Worm (Caenorhabditis elegans) whole organism, mixed stage, embryonic: ENCODE results near the gene R09A8.9.

ENCODE experiments used
- M03D4.4 ChIP-seq: sonication (generic microtip); optimal IDR thresholded peaks from 2 replicates; lab custom pipeline; 2017; ENCODE audit warnings: mild to moderate bottlenecking, missing genetic modification characterization, missing compliant biosample characterization
- bed-3 ChIP-seq: fragments of 200-800 bp; sonication (Bioruptor generic); optimal IDR thresholded peaks from 3 replicates; lab custom pipeline; 2018; ENCODE audit warnings: mild to moderate bottlenecking, missing genetic modification characterization, moderate library complexity, missing compliant biosample characterization
- blmp-1 ChIP-seq: fragments of 150-350 bp; optimal IDR thresholded peaks from 2 replicates; lab custom pipeline; 2014; ENCODE audit warnings: missing biosample characterization, missing genetic modification characterization
- ceh-39 ChIP-seq: fragments of 150-350 bp; optimal IDR thresholded peaks from 2 replicates; lab custom pipeline; 2014; ENCODE audit warnings: missing biosample characterization, missing genetic modification characterization
- ceh-43 ChIP-seq: fragments of 200-800 bp; sonication (Bioruptor generic); optimal IDR thresholded peaks from 2 replicates; lab custom pipeline; 2018; ENCODE audit warnings: mild to moderate bottlenecking, missing genetic modification characterization, moderate library complexity, missing compliant biosample characterization
- ceh-83 ChIP-seq: fragments of 200-800 bp; sonication (Bioruptor generic); optimal IDR thresholded peaks from 2 replicates; lab custom pipeline; 2018; ENCODE audit warnings: mild to moderate bottlenecking, missing genetic modification characterization, missing compliant biosample characterization
- ces-1 ChIP-seq: fragments of 150-350 bp; optimal IDR thresholded peaks from 2 replicates; lab custom pipeline; 2014; ENCODE audit warnings: missing biosample characterization, missing genetic modification reagents, missing genetic modification characterization
- cnd-1 ChIP-seq: fragments of 200-800 bp; sonication (Bioruptor generic); optimal IDR thresholded peaks from 2 replicates; lab custom pipeline; 2018; ENCODE audit warnings: mild to moderate bottlenecking, missing genetic modification characterization, missing compliant biosample characterization
- elt-1 ChIP-seq: sonication (generic microtip); optimal IDR thresholded peaks from 2 replicates; lab custom pipeline; 2017; ENCODE audit warnings: missing genetic modification characterization, mild to moderate bottlenecking, missing compliant biosample characterization, antibody characterized with exemption, moderate library complexity, borderline replicate concordance; ENCODE audit not compliant: insufficient read depth
- elt-3 ChIP-seq: fragments of 150-350 bp; optimal IDR thresholded peaks from 2 replicates; lab custom pipeline; 2014; ENCODE audit warnings: missing biosample characterization, missing genetic modification characterization
- flh-1 ChIP-seq: fragments of 200-800 bp; sonication (Bioruptor generic); optimal IDR thresholded peaks from 2 replicates; lab custom pipeline; 2018; ENCODE audit warnings: mild to moderate bottlenecking, missing genetic modification characterization, moderate library complexity, missing compliant biosample characterization
- ham-2 ChIP-seq: fragments of 200-800 bp; sonication (Bioruptor generic); optimal IDR thresholded peaks from 2 replicates; lab custom pipeline; 2018; ENCODE audit warnings: mild to moderate bottlenecking, missing genetic modification characterization, missing compliant biosample characterization
- hlh-1 ChIP-seq: fragments of 150-350 bp; optimal IDR thresholded peaks from 2 replicates; lab custom pipeline; 2014; ENCODE audit warnings: missing biosample characterization, missing genetic modification reagents, missing genetic modification characterization
- lin-13 ChIP-seq: fragments of 150-350 bp; optimal IDR thresholded peaks from 2 replicates; lab custom pipeline; 2014; ENCODE audit warnings: missing biosample characterization, missing genetic modification characterization
- lin-32 ChIP-seq: fragments of 200-800 bp; sonication (Bioruptor generic); optimal IDR thresholded peaks from 2 replicates; lab custom pipeline; 2018; ENCODE audit warnings: mild to moderate bottlenecking, missing genetic modification characterization, missing compliant biosample characterization
- lsy-2 ChIP-seq: fragments of 150-350 bp; optimal IDR thresholded peaks from 2 replicates; lab custom pipeline; 2014; ENCODE audit warnings: missing biosample characterization, missing genetic modification characterization
- mab-5 ChIP-seq: fragments of 150-350 bp; optimal IDR thresholded peaks from 2 replicates; lab custom pipeline; 2014; ENCODE audit warnings: missing biosample characterization, missing genetic modification characterization
- mep-1 ChIP-seq: fragments of 150-350 bp; optimal IDR thresholded peaks from 2 replicates; lab custom pipeline; 2017; ENCODE audit warnings: missing biosample characterization, missing genetic modification reagents, missing genetic modification characterization, inconsistent platforms
- mls-2 ChIP-seq: sonication (generic microtip); optimal IDR thresholded peaks from 2 replicates; lab custom pipeline; 2016; ENCODE audit warnings: mild to moderate bottlenecking, missing genetic modification characterization, moderate library complexity, missing compliant biosample characterization
- nhr-12 ChIP-seq: fragments of 150-350 bp; optimal IDR thresholded peaks from 2 replicates; lab custom pipeline; 2014; ENCODE audit warnings: missing biosample characterization, missing genetic modification characterization
- nhr-2 ChIP-seq: fragments of 150-350 bp; optimal IDR thresholded peaks from 2 replicates; lab custom pipeline; 2014; ENCODE audit warnings: missing biosample characterization, missing genetic modification characterization
- nhr-237 ChIP-seq: fragments of 150-350 bp; optimal IDR thresholded peaks from 2 replicates; lab custom pipeline; 2014; ENCODE audit warnings: missing biosample characterization, missing genetic modification characterization
- nhr-28 ChIP-seq: fragments of 150-350 bp; optimal IDR thresholded peaks from 2 replicates; lab custom pipeline; 2014; ENCODE audit warnings: missing biosample characterization, missing genetic modification characterization
- nhr-76 ChIP-seq: sonication (generic microtip); optimal IDR thresholded peaks from 2 replicates; lab custom pipeline; 2017; ENCODE audit warnings: missing biosample characterization, missing genetic modification characterization
- pha-4 ChIP-seq: fragments of 150-350 bp; optimal IDR thresholded peaks from 2 replicates; lab custom pipeline; 2018; ENCODE audit warnings: missing biosample characterization, missing genetic modification reagents, missing genetic modification characterization
- sem-2 ChIP-seq: fragments of 200-800 bp; sonication (Bioruptor generic); optimal IDR thresholded peaks from 2 replicates; lab custom pipeline; 2018; ENCODE audit warnings: mild to moderate bottlenecking, missing genetic modification characterization, missing compliant biosample characterization
- tbx-8 ChIP-seq: fragments of 200-800 bp; sonication (Bioruptor generic); optimal IDR thresholded peaks from 2 replicates; lab custom pipeline; 2018; ENCODE audit warnings: mild to moderate bottlenecking, missing genetic modification characterization, moderate library complexity, missing compliant biosample characterization
- unc-120 ChIP-seq: sonication (generic microtip); optimal IDR thresholded peaks from 2 replicates; lab custom pipeline; 2017; ENCODE audit warnings: missing genetic modification characterization, missing compliant biosample characterization; ENCODE audit not compliant: poor library complexity, severe bottlenecking
- zip-8 ChIP-seq: fragments of 150-350 bp; optimal IDR thresholded peaks from 2 replicates; lab custom pipeline; 2014; ENCODE audit warnings: missing biosample characterization, missing genetic modification characterization
- ztf-11 ChIP-seq: fragments of 150-350 bp; optimal IDR thresholded peaks from 2 replicates; lab custom pipeline; 2014; ENCODE audit warnings: missing biosample characterization, missing genetic modification characterization

R09A8.9 gene

ce11 chrX:12637978-12638377, 34.2 kb downstream of the R09A8.9 start:
- TF ChIP-seq ztf-11 (tag; lab: Kevin White, UChicago) = no peak
- no peak for TF ChIP-seq ces-1 (GFP tag; lab: Kevin White, UChicago)
- TF ChIP-seq lin-13 (tag; lab: Kevin White, UChicago) = no peak
- TF ChIP-seq pha-4 = no peak
- TF ChIP-seq nhr-76 (tag; lab: Kevin White, UChicago) = no peak
- TF ChIP-seq mep-1 (tag; lab: Kevin White, UChicago) = no peak
- TF ChIP-seq nhr-2 = no peak
- no peak for TF ChIP-seq unc-120
- TF ChIP-seq zip-8 (tag; lab: Kevin White, UChicago) = no peak
- no peak for TF ChIP-seq lin-32
- no peak for TF ChIP-seq hlh-1 (tag; lab: Kevin White, UChicago)
- no peak for TF ChIP-seq mab-5 (tag; lab: Kevin White, UChicago)
- no peak for TF ChIP-seq flh-1 (GFP tag; lab: Kevin White, UChicago)
- no peak for TF ChIP-seq bed-3 (GFP tag; lab: Kevin White, UChicago)
- TF ChIP-seq elt-1 (tag; lab: Kevin White, UChicago) = no peak
- no peak for TF ChIP-seq ham-2 (GFP tag; lab: Kevin White, UChicago)
- no peak for TF ChIP-seq blmp-1 (tag; lab: Kevin White, UChicago)

- no peak for TF ChIP-seq ceh-83 (GFP tag; lab: Kevin White, UChicago)
Observed at ce11 chrX:12640459-12640858, 36.7 kb downstream of the R09A8.9 start, which contains the start of gene R09A8.5. R09A8.5 (minus strand) TSS chrX:12640559.

- TF ChIP-seq hlh-1 (tag; lab: Kevin White, UChicago) (no peak), ceh-39 (tag; lab: Kevin White, UChicago) (no peak), elt-3 (no peak), ceh-43 (GFP tag; lab: Kevin White, UChicago) (no peak)
Observed at ce11 chrX:12640961-12641360, 37.2 kb downstream of the R09A8.9 start.

ce11 chrX:12642952-12643351, 39.2 kb downstream of the R09A8.9 start:
- TF ChIP-seq nhr-12 (tag; lab: Kevin White, UChicago) (no peak), ces-1 (GFP tag; lab: Kevin White, UChicago) (no peak), mab-5 (tag; lab: Kevin White, UChicago) (no peak), ztf-11 (tag; lab: Kevin White, UChicago) (no peak), lsy-2 (tag; lab: Kevin White, UChicago) (no peak), zip-8 (tag; lab: Kevin White, UChicago) (no peak), elt-3 (no peak), ceh-43 (GFP tag; lab: Kevin White, UChicago) (no peak), nhr-2 (no peak), ceh-83 (GFP tag; lab: Kevin White, UChicago) (no peak), nhr-28 (tag; lab: Kevin White, UChicago) (no peak), mls-2 (tag; lab: Kevin White, UChicago) (no peak), ham-2 (GFP tag; lab: Kevin White, UChicago) (no peak), M03D4.4 (tag; lab: Kevin White, UChicago) (no peak), nhr-237 (tag; lab: Kevin White, UChicago) (no peak), tbx-8 (GFP tag; lab: Kevin White, UChicago) (no peak), blmp-1 (tag; lab: Kevin White, UChicago) (no peak), elt-1 (tag; lab: Kevin White, UChicago) (no peak), pha-4 (no peak), flh-1 (GFP tag; lab: Kevin White, UChicago) (no peak)

- TF ChIP-seq bed-3 (GFP tag; lab: Kevin White, UChicago) = no peak
- TF ChIP-seq mab-5 (tag; lab: Kevin White, UChicago) = no peak
- no peak for TF ChIP-seq nhr-2
- TF ChIP-seq cnd-1 (tag; lab: Kevin White, UChicago) = no peak
- no peak for TF ChIP-seq elt-1 (tag; lab: Kevin White, UChicago)
- no peak for TF ChIP-seq sem-2 (GFP tag; lab: Kevin White, UChicago)
- TF ChIP-seq lin-32 = no peak
- no peak for TF ChIP-seq ztf-11 (tag; lab: Kevin White, UChicago)
- no peak for TF ChIP-seq M03D4.4 (tag; lab: Kevin White, UChicago)
- TF ChIP-seq ces-1 (GFP tag; lab: Kevin White, UChicago) = no peak
- no peak for TF ChIP-seq zip-8 (tag; lab: Kevin White, UChicago)
- no peak for TF ChIP-seq nhr-28 (tag; lab: Kevin White, UChicago)
- no peak for TF ChIP-seq ceh-43 (GFP tag; lab: Kevin White, UChicago)
- TF ChIP-seq tbx-8 (GFP tag; lab: Kevin White, UChicago) = no peak
Observed at ce11 chrX:12645846-12646245, 42.1 kb downstream of the R09A8.9 start.
